Worm (Caenorhabditis elegans) whole organism, L4 larva: ENCODE measurements around the gene stdh-1.

Experiments
- F26F4.8 ChIP-seq: fragments of 200-800 bp; sonication (Bioruptor generic); conservative IDR thresholded peaks from 2 replicates; pipeline ENCODE4 v1.3.6; 2022; ENCODE audit warnings: missing genetic modification characterization, missing compliant biosample characterization
- Y48G9A.11 ChIP-seq: fragments of 200-800 bp; sonication (Bioruptor generic); IDR thresholded peaks from 2 replicates; pipeline ENCODE4 v1.3.6; 2022; ENCODE audit warnings: missing genetic modification reagents, missing genetic modification characterization, missing compliant biosample characterization
- Y5F2A.4 ChIP-seq: fragments of 200-800 bp; sonication (Bioruptor generic); optimal IDR thresholded peaks from 2 replicates; lab custom pipeline; 2018; ENCODE audit warnings: mild to moderate bottlenecking, missing genetic modification characterization, missing compliant biosample characterization
- aha-1 ChIP-seq: fragments of 150-350 bp; peaks from one replicate; lab custom pipeline; 2014; ENCODE audit warnings: missing biosample characterization, missing genetic modification characterization
- ceh-28 ChIP-seq: fragments of 150-350 bp; optimal IDR thresholded peaks from 2 replicates; lab custom pipeline; 2014; ENCODE audit warnings: missing biosample characterization, missing genetic modification reagents, missing genetic modification characterization
- duxl-1 ChIP-seq: sonication (generic microtip); optimal IDR thresholded peaks from 2 replicates; lab custom pipeline; 2016; ENCODE audit warnings: mild to moderate bottlenecking, missing genetic modification characterization, moderate library complexity, missing compliant biosample characterization; ENCODE audit not compliant: poor library complexity
- fos-1 ChIP-seq: fragments of 150-350 bp; optimal IDR thresholded peaks from 2 replicates; lab custom pipeline; 2014; ENCODE audit warnings: missing biosample characterization, missing genetic modification characterization
- lin-1 ChIP-seq: fragments of 200-800 bp; sonication (Bioruptor generic); IDR thresholded peaks from 2 replicates; pipeline ENCODE4 v1.3.6; 2022; ENCODE audit warnings: missing genetic modification reagents, missing genetic modification characterization, missing compliant biosample characterization
- lin-13 ChIP-seq: fragments of 150-350 bp; optimal IDR thresholded peaks from 2 replicates; lab custom pipeline; 2014; ENCODE audit warnings: missing biosample characterization, missing genetic modification reagents, missing genetic modification characterization
- mep-1 ChIP-seq: fragments of 150-350 bp; sonication (generic microtip); optimal IDR thresholded peaks from 3 replicates; lab custom pipeline; 2014; ENCODE audit warnings: missing biosample characterization, missing genetic modification characterization
- nhr-111 ChIP-seq: fragments of 200-800 bp; sonication (Bioruptor generic); optimal IDR thresholded peaks from 2 replicates; lab custom pipeline; 2018; ENCODE audit warnings: mild to moderate bottlenecking, missing genetic modification characterization, missing compliant biosample characterization
- nhr-237 ChIP-seq: sonication (generic microtip); optimal IDR thresholded peaks from 2 replicates; lab custom pipeline; 2017; ENCODE audit warnings: missing biosample characterization, missing genetic modification characterization

- TF ChIP-seq lin-13 (GFP tag; lab: Kevin White, UChicago) (no peak), ceh-28 (tag; lab: Kevin White, UChicago) (no peak), F26F4.8 (GFP tag; lab: Robert Waterston, UW) (no peak), Y48G9A.11 (GFP tag; lab: Robert Waterston, UW) (no peak), nhr-111 (no peak), aha-1 (tag; lab: Kevin White, UChicago) (no peak), fos-1 (tag; lab: Kevin White, UChicago) (no peak), lin-1 (GFP tag; lab: Robert Waterston, UW) (no peak), nhr-237 (no peak), duxl-1 (tag; lab: Kevin White, UChicago) (no peak), mep-1 (tag; lab: Kevin White, UChicago) (no peak), Y5F2A.4 (GFP tag; lab: Kevin White, UChicago) (no peak)
These were observed 9.1 kb downstream of the stdh-1 start, which contains the start of gene gcy-32 for ce11 chrV:13915390-13915789.
